Fruit fly (Drosophila melanogaster): ENCODE results near the gene Chd64.

The Chd64 gene

dm6 chr3L:4122185-4122767 is at the start of gene Chd64:
Chd64 (minus strand) TSS chr3L:4122388.
- TF ChIP-seq noc (tag; optimal IDR thresholded peaks at IDR 0.05): peak; percentile 39

DNA sequence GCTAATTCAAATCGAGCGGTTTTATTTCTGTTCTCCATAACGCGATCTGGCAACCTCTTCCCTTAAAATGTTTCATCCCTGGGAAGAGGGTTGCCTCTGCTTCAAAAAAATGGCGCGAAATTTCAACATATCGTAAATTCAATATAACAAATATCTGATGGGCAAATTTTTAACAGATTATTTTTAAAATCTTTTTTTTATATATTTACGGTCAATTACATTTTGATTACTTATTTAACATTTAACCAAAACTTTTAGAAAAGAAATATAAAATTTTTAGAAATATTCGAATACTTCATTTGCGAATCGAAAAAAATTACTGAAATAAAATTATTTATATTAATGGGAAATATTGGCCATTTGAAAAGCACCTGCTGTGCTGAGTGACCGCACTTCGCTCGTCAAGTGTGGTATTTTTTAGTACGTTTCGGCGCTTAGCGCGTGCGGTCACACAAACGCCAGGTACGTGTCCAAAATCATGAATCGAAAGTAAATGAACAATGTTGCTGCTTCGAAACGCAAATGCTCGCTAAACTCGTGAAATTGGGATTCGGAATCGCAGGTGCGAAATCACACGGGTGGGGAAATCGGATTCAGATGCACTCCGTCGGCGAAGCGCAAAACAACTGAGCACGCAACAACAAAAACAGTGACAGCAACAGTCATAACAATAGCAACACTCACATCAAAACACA is 47.9 kb upstream of the Chd64 start, which contains the start of gene Ero1L:
Gene Ero1L (plus strand): TSS at position 448 of the 695 bp plus-strand sequence.
- peak; percentile 39 for TF ChIP-seq noc (tag; optimal IDR thresholded peaks at IDR 0.05)

DNA sequence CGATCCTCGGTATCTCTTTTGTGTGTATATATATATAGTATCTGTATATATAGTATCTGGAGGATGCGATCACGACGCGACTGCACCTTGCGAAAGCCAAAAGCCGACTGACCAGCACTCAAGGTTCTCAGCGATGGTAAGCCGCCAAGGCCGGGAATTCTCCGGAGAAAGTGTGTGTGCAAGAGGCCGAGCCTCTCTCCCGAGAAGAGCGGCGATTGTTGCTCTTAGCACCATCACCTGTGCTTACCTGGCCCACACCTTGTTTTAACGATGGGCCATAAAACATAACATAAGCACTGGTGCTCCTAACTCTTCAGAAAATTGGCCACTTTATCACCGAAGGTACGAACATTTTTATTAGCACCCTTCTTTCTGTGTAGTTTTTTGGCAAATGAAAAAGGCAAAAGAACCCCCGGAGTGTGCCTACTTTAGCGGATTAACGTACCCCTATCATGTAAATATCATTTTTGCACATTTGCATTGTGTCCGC is 45.2 kb upstream of the Chd64 start, which contains the start of gene mas:
Gene mas (minus strand): TSS at position 112 of the 490 bp plus-strand sequence.
- no peak for TF ChIP-seq noc (tag; optimal IDR thresholded peaks at IDR 0.05)

DNA sequence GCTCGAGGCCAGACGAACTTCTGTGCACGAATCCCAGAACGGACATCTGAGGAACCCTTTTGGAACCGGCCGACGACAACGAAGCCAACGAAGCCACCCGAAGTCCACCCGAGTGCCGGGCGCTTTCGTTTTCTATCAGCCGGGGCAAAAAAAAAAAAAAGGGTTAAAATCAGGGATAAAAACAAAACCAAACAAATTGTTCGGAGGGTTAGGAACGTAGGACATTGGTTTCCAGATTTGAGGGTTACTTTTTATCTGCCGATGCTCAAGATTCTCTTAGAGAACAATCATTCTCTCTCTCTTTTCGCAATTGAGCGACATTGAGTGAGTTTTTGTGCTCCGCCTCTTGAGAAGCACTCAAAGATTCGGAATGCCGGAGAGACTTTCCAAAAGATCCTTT is 38.7 kb upstream of the Chd64 start, which contains the start of gene nab:
Gene nab (minus strand): TSS at position 7 of the 400 bp plus-strand sequence.
- TF ChIP-seq noc (tag; optimal IDR thresholded peaks at IDR 0.05): no peak

- no peak for TF ChIP-seq noc (tag; optimal IDR thresholded peaks at IDR 0.05)
Measured at dm6 chr3L:4159264-4159663, 37.1 kb upstream of the Chd64 start.

- TF ChIP-seq noc (tag; optimal IDR thresholded peaks at IDR 0.05): no peak
Measured at dm6 chr3L:4158361-4158760, 36.2 kb upstream of the Chd64 start.

- TF ChIP-seq noc (tag; optimal IDR thresholded peaks at IDR 0.05): no peak
Measured at dm6 chr3L:4157852-4158251, 35.7 kb upstream of the Chd64 start.

- no peak for TF ChIP-seq noc (tag; optimal IDR thresholded peaks at IDR 0.05)
Measured at dm6 chr3L:4148406-4148975, 26.3 kb upstream of the Chd64 start, which contains the start of gene CG1299. CG1299 (plus strand) TSS chr3L:4148696.

DNA sequence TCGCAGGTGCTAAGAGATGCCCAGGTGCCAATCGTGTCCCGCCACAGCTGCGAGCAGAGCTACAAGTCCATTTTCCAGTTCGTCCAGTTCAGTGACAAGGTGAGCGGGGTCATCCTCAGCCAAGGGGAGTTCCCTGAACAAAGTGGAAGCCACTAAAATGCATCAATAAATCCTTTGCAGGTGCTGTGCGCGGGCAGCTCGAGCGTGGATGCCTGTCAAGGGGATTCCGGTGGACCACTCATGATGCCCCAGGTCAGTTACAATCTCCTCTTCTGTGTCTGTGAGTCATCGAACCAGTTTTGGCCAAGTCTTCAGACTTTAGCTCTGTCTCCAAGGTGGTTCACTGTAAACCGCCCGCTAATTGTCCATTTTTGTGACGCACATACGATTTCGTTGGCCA is 23.0 kb upstream of the Chd64 start:
- no peak for TF ChIP-seq noc (tag; optimal IDR thresholded peaks at IDR 0.05)

- no peak for TF ChIP-seq noc (tag; optimal IDR thresholded peaks at IDR 0.05)
Measured at dm6 chr3L:4142064-4142463, 19.9 kb upstream of the Chd64 start, which contains the start of gene CG32260. CG32260 (plus strand) TSS chr3L:4142364.

DNA sequence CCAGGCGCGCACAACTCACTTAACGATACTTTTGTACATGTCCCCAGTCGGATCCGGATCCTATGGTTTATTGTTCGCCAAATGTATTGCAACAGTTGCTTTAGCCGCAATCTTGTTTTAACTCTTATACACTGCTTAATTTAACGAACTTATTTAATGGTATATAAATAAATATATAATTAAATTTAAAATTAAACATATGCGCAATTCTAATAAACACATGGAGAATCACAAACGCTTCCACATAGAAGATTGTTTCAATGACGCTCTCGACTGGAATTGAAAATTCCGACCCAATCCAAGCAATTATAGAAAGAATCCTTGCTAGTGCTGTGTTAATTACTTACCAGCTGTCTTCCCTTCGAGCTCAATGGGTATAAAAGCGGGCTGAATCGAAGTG is 19.0 kb upstream of the Chd64 start, which contains the start of gene Akh:
Gene Akh (plus strand): TSS at position 301 of the 400 bp plus-strand sequence.
- TF ChIP-seq noc (tag; optimal IDR thresholded peaks at IDR 0.05): no peak

DNA sequence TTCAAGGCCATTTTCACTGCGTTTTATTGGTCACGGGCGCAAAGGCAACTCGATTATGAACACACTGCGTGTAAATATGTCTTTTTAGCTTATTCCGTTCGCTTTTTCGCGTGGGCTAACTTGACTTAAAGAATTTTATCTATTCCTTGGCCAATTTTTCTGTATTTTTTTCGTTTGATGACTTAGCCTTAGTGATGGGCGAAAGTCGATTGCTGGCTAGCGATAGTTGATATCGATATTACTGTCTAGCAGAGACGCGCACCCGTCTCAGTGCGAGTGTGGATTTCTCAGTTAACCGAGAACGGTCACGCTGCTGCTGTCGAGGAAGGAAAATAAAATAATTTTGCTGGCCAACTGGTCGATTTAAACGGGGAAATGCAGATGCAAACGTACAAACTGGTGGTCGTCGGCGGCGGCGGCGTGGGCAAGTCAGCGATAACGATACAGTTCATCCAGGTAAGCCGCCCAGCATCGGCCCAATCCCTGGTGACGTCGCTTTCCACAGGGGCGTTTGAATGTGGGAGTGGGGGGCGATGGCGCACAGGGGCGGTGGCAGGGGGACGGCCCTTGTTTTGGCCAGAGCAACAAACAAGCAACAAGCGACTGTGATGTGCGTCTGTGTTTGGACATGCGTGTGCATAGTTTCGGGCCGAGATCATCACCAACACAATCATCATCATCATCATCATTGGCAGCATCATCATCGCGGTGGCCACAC is 16.8 kb upstream of the Chd64 start, which contains the start of the genes Rop and Ras64B:
Gene Rop (minus strand): TSS at position 193 of the 718 bp plus-strand sequence.
Gene Ras64B (plus strand): TSS at position 273 of the 718 bp plus-strand sequence.
- TF ChIP-seq noc (tag; optimal IDR thresholded peaks at IDR 0.05): peak; percentile 27

DNA sequence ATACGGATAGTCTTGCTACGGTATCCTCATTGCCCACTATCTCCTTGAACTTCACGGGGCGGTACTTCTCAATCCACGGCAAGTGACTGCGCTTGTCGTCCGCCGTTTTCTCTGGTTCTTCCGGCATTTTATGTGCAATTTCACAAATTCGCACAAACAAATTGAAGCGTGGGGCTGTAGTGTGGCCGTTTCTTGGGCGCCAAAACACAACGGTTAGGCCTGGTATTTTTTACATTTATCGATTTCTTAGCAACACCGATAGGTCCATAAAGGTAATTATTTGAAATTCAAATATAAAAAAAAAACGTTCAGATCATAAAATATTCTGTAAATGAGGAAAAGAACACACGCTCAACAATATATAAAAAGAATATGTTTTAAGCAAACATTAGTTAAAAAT is 13.7 kb upstream of the Chd64 start, which contains the start of gene RfC4:
Gene RfC4 (minus strand): TSS at position 182 of the 400 bp plus-strand sequence.
- no peak for TF ChIP-seq noc (tag; optimal IDR thresholded peaks at IDR 0.05)

- TF ChIP-seq noc (tag; optimal IDR thresholded peaks at IDR 0.05): no peak
Measured at dm6 chr3L:4133724-4134678, 11.8 kb upstream of the Chd64 start, which contains the start of gene ens. ens (minus strand) TSS chr3L:4134550.

Measured in whole organism, larva.